Fruit fly (Drosophila melanogaster) whole organism, embryonic: ENCODE results near the gene CG1463.
A peak's percentile ranks its signal among the peaks of the same experiment; 100 is the strongest.

Experiments
- Antp ChIP-seq: fragments of 200-800 bp; sonication (Bioruptor generic); optimal IDR thresholded peaks from 3 replicates; lab custom pipeline; 2016; ENCODE audit warnings: missing biosample characterization, missing genetic modification characterization
- CG12299 ChIP-seq: fragments of 200-800 bp; sonication (Bioruptor generic); optimal IDR thresholded peaks from 2 replicates; lab custom pipeline; 2018; ENCODE audit warnings: missing biosample characterization, mild to moderate bottlenecking, missing genetic modification characterization
- CG13123 ChIP-seq: fragments of 200-800 bp; sonication (Bioruptor generic); optimal IDR thresholded peaks from 2 replicates; lab custom pipeline; 2016; ENCODE audit warnings: missing biosample characterization, missing genetic modification characterization
- CG14014 ChIP-seq: fragments of 200-800 bp; sonication (Bioruptor generic); IDR thresholded peaks from 2 replicates; pipeline ENCODE4 v1.3.6; 2022; ENCODE audit warnings: missing biosample characterization, missing genetic modification characterization
- CG14860 ChIP-seq: fragments of 200-800 bp; sonication (Bioruptor generic); IDR thresholded peaks from 3 replicates; pipeline ENCODE4 v1.3.6; 2022; ENCODE audit warnings: missing biosample characterization, missing genetic modification characterization; ENCODE audit not compliant: partially characterized antibody
- CG15514 ChIP-seq: fragments of 200-800 bp; sonication (Bioruptor generic); optimal IDR thresholded peaks from 3 replicates; lab custom pipeline; 2017; ENCODE audit warnings: missing biosample characterization, missing genetic modification characterization, mild to moderate bottlenecking, moderate library complexity, missing genetic modification reagents
- CG17359 ChIP-seq: fragments of 200-800 bp; sonication (Bioruptor generic); optimal IDR thresholded peaks from 3 replicates; lab custom pipeline; 2018; ENCODE audit warnings: missing biosample characterization, mild to moderate bottlenecking, missing genetic modification characterization, moderate library complexity
- CG17912 ChIP-seq: fragments of 200-800 bp; sonication (Bioruptor generic); optimal IDR thresholded peaks from 2 replicates; lab custom pipeline; 2018; ENCODE audit warnings: missing biosample characterization, mild to moderate bottlenecking, missing genetic modification characterization
- CG18476 ChIP-seq: fragments of 200-800 bp; sonication (Bioruptor generic); optimal IDR thresholded peaks from 2 replicates; lab custom pipeline; 2016; ENCODE audit warnings: missing biosample characterization, mild to moderate bottlenecking, missing genetic modification characterization
- CG18764 ChIP-seq: fragments of 200-800 bp; sonication (Bioruptor generic); optimal IDR thresholded peaks from 3 replicates; lab custom pipeline; 2016; ENCODE audit warnings: missing biosample characterization, missing genetic modification characterization
- CG30431 ChIP-seq: fragments of 200-800 bp; sonication (Bioruptor generic); optimal IDR thresholded peaks from 2 replicates; lab custom pipeline; 2017; ENCODE audit warnings: missing biosample characterization, missing genetic modification characterization
- CG3407 ChIP-seq: fragments of 200-800 bp; sonication (Bioruptor generic); optimal IDR thresholded peaks from 2 replicates; lab custom pipeline; 2018; ENCODE audit warnings: missing biosample characterization, mild to moderate bottlenecking, missing genetic modification characterization
- CG6254 ChIP-seq: fragments of 200-800 bp; sonication (Bioruptor generic); optimal IDR thresholded peaks from 3 replicates; lab custom pipeline; 2017; ENCODE audit warnings: mild to moderate bottlenecking, missing biosample characterization, missing genetic modification reagents, missing genetic modification characterization
- CG6813 ChIP-seq: fragments of 200-800 bp; sonication (Bioruptor generic); optimal IDR thresholded peaks from 2 replicates; lab custom pipeline; 2017; ENCODE audit warnings: missing biosample characterization, missing genetic modification characterization, mild to moderate bottlenecking, moderate library complexity, missing genetic modification reagents
- HHEX ChIP-seq: fragments of 200-800 bp; sonication (Bioruptor generic); optimal IDR thresholded peaks from 3 replicates; lab custom pipeline; 2017; ENCODE audit warnings: missing biosample characterization, mild to moderate bottlenecking, missing genetic modification characterization, missing genetic modification reagents
- HLH4C ChIP-seq: fragments of 200-800 bp; sonication (Bioruptor generic); IDR thresholded peaks from 3 replicates; pipeline ENCODE4 v1.3.6; 2022; ENCODE audit warnings: missing biosample characterization, missing genetic modification characterization; ENCODE audit not compliant: partially characterized antibody
- HLH54F ChIP-seq: fragments of 200-800 bp; sonication (Bioruptor generic); optimal IDR thresholded peaks from 3 replicates; lab custom pipeline; 2016; ENCODE audit warnings: missing biosample characterization, missing genetic modification characterization
- Hmr ChIP-seq: fragments of 200-800 bp; sonication (Bioruptor generic); optimal IDR thresholded peaks from 3 replicates; lab custom pipeline; 2017; ENCODE audit warnings: mild to moderate bottlenecking, missing biosample characterization, missing genetic modification reagents, missing genetic modification characterization
- Lim3 ChIP-seq: fragments of 200-800 bp; sonication (Bioruptor generic); IDR thresholded peaks from 2 replicates; pipeline ENCODE4 v1.3.6; 2022; ENCODE audit warnings: missing biosample characterization, missing genetic modification characterization
- Opbp ChIP-seq: fragments of 200-800 bp; sonication (Bioruptor generic); IDR thresholded peaks from 3 replicates; pipeline ENCODE4 v1.3.6; 2022; ENCODE audit warnings: missing biosample characterization, missing genetic modification characterization; ENCODE audit not compliant: partially characterized antibody
- Ptx1 ChIP-seq: fragments of 200-800 bp; sonication (Bioruptor generic); IDR thresholded peaks from 2 replicates; pipeline ENCODE4 v1.3.6; 2022; ENCODE audit warnings: missing biosample characterization, missing genetic modification characterization
- Six4 ChIP-seq: fragments of 200-800 bp; sonication (Bioruptor generic); optimal IDR thresholded peaks from 2 replicates; lab custom pipeline; 2016; ENCODE audit warnings: missing biosample characterization, missing genetic modification characterization
- Stat92E ChIP-seq, 3 experiments: fragments of >200 bp in 2 of 3; fragments of 200-800 bp in 1 of 3; sonication (Bioruptor generic) in 1 of 3; optimal IDR thresholded peaks; 2 replicates each; lab custom pipeline; 2017 to 2019; ENCODE audit warnings: missing biosample characterization in 3 of 3, missing genetic modification characterization in 3 of 3, mild to moderate bottlenecking in 1 of 3, moderate library complexity in 1 of 3
- YL-1 ChIP-seq: fragments of 200-800 bp; sonication (Bioruptor generic); optimal IDR thresholded peaks from 3 replicates; lab custom pipeline; 2017; ENCODE audit warnings: missing biosample characterization, mild to moderate bottlenecking, missing genetic modification characterization
- corto ChIP-seq: fragments of 200-800 bp; sonication (Bioruptor generic); optimal IDR thresholded peaks from 2 replicates; lab custom pipeline; 2016; ENCODE audit warnings: missing biosample characterization, mild to moderate bottlenecking, missing genetic modification characterization, moderate library complexity
- cwo ChIP-seq: fragments of 200-800 bp; sonication (Bioruptor generic); optimal IDR thresholded peaks from 3 replicates; lab custom pipeline; 2017; ENCODE audit warnings: missing biosample characterization, missing genetic modification characterization, mild to moderate bottlenecking, moderate library complexity, missing genetic modification reagents
- dan ChIP-seq: fragments of 200-800 bp; sonication (Bioruptor generic); IDR thresholded peaks from 2 replicates; pipeline ENCODE4 v1.3.6; 2022; ENCODE audit warnings: missing biosample characterization, missing genetic modification characterization
- disco-r ChIP-seq: fragments of 200-800 bp; sonication (Bioruptor generic); optimal IDR thresholded peaks from 2 replicates; lab custom pipeline; 2016; ENCODE audit warnings: missing biosample characterization, missing genetic modification characterization
- fd102C ChIP-seq: fragments of 200-800 bp; sonication (Bioruptor generic); optimal IDR thresholded peaks from 2 replicates; lab custom pipeline; 2018; ENCODE audit warnings: missing biosample characterization, mild to moderate bottlenecking, missing genetic modification characterization, moderate library complexity
- gcm ChIP-seq: fragments of 200-800 bp; sonication (Bioruptor generic); optimal IDR thresholded peaks from 2 replicates; lab custom pipeline; 2019; ENCODE audit warnings: missing biosample characterization, mild to moderate bottlenecking, missing genetic modification characterization, moderate library complexity
- gem ChIP-seq: fragments of 200-800 bp; sonication (Bioruptor generic); optimal IDR thresholded peaks from 2 replicates; lab custom pipeline; 2019; ENCODE audit warnings: missing biosample characterization, mild to moderate bottlenecking, missing genetic modification characterization, moderate library complexity
- gsb-n ChIP-seq: fragments of 200-800 bp; sonication (Bioruptor generic); optimal IDR thresholded peaks from 3 replicates; lab custom pipeline; 2018; ENCODE audit warnings: missing biosample characterization, mild to moderate bottlenecking, missing genetic modification characterization
- h ChIP-seq: fragments of >200 bp; optimal IDR thresholded peaks from 2 replicates; lab custom pipeline; 2017
- nerfin-1 ChIP-seq: fragments of 200-800 bp; sonication (Bioruptor generic); optimal IDR thresholded peaks from 3 replicates; lab custom pipeline; 2019; ENCODE audit warnings: missing biosample characterization, mild to moderate bottlenecking, missing genetic modification characterization, moderate library complexity
- nerfin-2 ChIP-seq: fragments of 200-800 bp; sonication (Bioruptor generic); IDR thresholded peaks from 2 replicates; pipeline ENCODE4 v1.3.6; 2022; ENCODE audit warnings: missing biosample characterization, missing genetic modification characterization; ENCODE audit not compliant: partially characterized antibody
- nmo ChIP-seq: fragments of 200-800 bp; sonication (Bioruptor generic); optimal IDR thresholded peaks from 2 replicates; lab custom pipeline; 2018; ENCODE audit warnings: missing biosample characterization, mild to moderate bottlenecking, missing genetic modification characterization, moderate library complexity
- nom ChIP-seq: fragments of 200-800 bp; sonication (Bioruptor generic); optimal IDR thresholded peaks from 2 replicates; lab custom pipeline; 2017; ENCODE audit warnings: missing biosample characterization, missing genetic modification characterization, mild to moderate bottlenecking, moderate library complexity, missing genetic modification reagents
- prd ChIP-seq, 3 experiments: fragments of >200 bp in 2 of 3; fragments of 200-800 bp in 1 of 3; sonication (Bioruptor generic) in 1 of 3; optimal IDR thresholded peaks in 2 of 3; IDR thresholded peaks in 1 of 3; 2 replicates in 2 of 3; 3 replicates in 1 of 3; pipeline versions ENCODE4 v1.3.6 to Lab custom; 2017 to 2022; ENCODE audit warnings: missing biosample characterization in 1 of 3, missing genetic modification characterization in 1 of 3
- pzg ChIP-seq: fragments of 200-800 bp; sonication (Bioruptor generic); optimal IDR thresholded peaks from 3 replicates; lab custom pipeline; 2018; ENCODE audit warnings: missing biosample characterization, mild to moderate bottlenecking, missing genetic modification characterization, moderate library complexity
- schlank ChIP-seq: fragments of 200-800 bp; sonication (Bioruptor generic); optimal IDR thresholded peaks from 2 replicates; lab custom pipeline; 2018; ENCODE audit warnings: missing biosample characterization, mild to moderate bottlenecking, missing genetic modification characterization
- stc ChIP-seq: fragments of 200-800 bp; sonication (Bioruptor generic); IDR thresholded peaks from 2 replicates; pipeline ENCODE4 v1.3.6; 2022; ENCODE audit warnings: missing biosample characterization, missing genetic modification characterization
- stwl ChIP-seq: fragments of 200-800 bp; sonication (Bioruptor generic); optimal IDR thresholded peaks from 3 replicates; lab custom pipeline; 2018; ENCODE audit warnings: missing biosample characterization, mild to moderate bottlenecking, missing genetic modification characterization, moderate library complexity
- twi ChIP-seq: fragments of 200-800 bp; optimal IDR thresholded peaks from 2 replicates; lab custom pipeline; 2019; ENCODE audit warnings: missing biosample characterization, mild to moderate bottlenecking, missing genetic modification characterization, moderate library complexity
- tx ChIP-seq: fragments of 200-800 bp; sonication (Bioruptor generic); optimal IDR thresholded peaks from 2 replicates; lab custom pipeline; 2016; ENCODE audit warnings: missing biosample characterization, missing genetic modification characterization
- zen ChIP-seq: fragments of 200-800 bp; sonication (Bioruptor generic); optimal IDR thresholded peaks from 3 replicates; lab custom pipeline; 2018; ENCODE audit warnings: missing biosample characterization, mild to moderate bottlenecking, missing genetic modification characterization, moderate library complexity
- zfh2 ChIP-seq: fragments of 200-800 bp; sonication (Bioruptor generic); optimal IDR thresholded peaks from 2 replicates; lab custom pipeline; 2016; ENCODE audit warnings: missing biosample characterization, missing genetic modification characterization

Gene CG1463

DNA sequence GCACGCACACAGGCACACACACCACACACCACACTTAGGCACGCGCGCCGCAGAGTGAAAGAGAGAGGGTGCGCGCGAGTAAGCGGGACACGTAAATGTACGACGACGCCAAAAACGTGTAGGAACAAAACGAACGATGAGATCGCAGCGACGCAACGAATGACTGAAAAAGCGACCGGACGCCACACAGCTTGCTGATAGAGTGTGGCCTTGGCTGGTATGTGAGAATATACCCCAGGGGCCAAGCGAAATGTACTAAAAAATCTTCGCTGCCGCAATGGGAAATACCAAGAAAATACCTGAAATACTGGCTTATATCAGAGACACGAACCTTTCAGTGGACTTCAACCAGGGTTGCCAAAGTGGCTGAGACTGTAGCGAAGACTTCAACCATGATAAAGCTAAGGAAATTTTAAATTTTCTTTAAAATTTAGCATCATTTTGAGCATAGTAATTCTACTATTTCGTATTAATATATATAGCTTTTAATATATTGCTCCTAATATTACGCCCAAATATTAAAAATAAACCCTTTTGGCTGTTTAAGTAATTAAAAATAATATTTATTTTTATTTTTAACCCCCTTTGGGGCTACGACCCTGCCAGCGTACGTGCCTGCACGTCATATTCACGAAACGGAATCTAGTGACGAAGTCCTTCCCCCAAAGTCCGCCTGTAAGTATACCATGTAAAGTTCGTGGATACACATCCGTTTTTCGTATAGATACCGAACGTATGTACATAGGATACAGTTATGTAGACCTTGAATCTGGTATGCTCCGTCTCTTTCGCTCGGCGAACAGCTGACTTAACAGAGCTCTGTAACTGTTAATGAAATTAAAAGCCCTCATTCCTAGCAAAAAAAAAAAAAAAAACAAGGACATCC is 28.2 kb downstream of the CG1463 start, which contains the start of gene Pits (continued):
- TF ChIP-seq stc (GFP tag; lab: Robert Waterston, UW) (no peak; the same call in 1 of the 2 replicates), gsb-n (tag; lab: Kevin White, UChicago) (peak; percentile 16), nmo (peak; percentile 54), HLH54F (GFP tag; lab: Kevin White, UChicago) (no peak), Six4 (GFP tag; lab: Kevin White, UChicago) (no peak), CG6813 (GFP tag; lab: Kevin White, UChicago) (peak; percentile 64), CG12299 (peak; percentile 59), CG30431 (no peak), dan (GFP tag; lab: Robert Waterston, UW) (no peak), zfh2 (GFP tag; lab: Kevin White, UChicago) (no peak), schlank (no peak), twi (peak; percentile 5), zen (tag; lab: Kevin White, UChicago) (peak; percentile 3), nerfin-2 (GFP tag; lab: Robert Waterston, UW) (no peak), CG17359 (tag; lab: Kevin White, UChicago) (peak; percentile 38), gcm (GFP tag; lab: Kevin White, UChicago) (peak; percentile 53), CG18764 (peak; percentile 11), CG6254 (peak; percentile 22), Hmr (peak; percentile 79), YL-1 (GFP tag; lab: Kevin White, UChicago) (peak; percentile 30), h (lab: Kevin White, UChicago) (no peak), corto (GFP tag; lab: Kevin White, UChicago) (no peak), nom (peak; percentile 81), CG14014 (peak; percentile 27; the same call in 1 of the 2 replicates), Stat92E (GFP tag; optimal IDR thresholded peaks at IDR 0.05; lab: Kevin White, UChicago) (peak in 1 of 3 experiments; percentile 87), CG17912 (GFP tag; lab: Kevin White, UChicago) (peak; percentile 68), prd (optimal IDR thresholded peaks at IDR 0.05; lab: Kevin White, UChicago) (no peak), prd (GFP tag; IDR thresholded peaks at IDR 0.05; lab: Robert Waterston, UW) (peak; percentile 59), Ptx1 (GFP tag; lab: Robert Waterston, UW) (peak; percentile 61), cwo (GFP tag; lab: Kevin White, UChicago) (peak; percentile 89), CG15514 (GFP tag; lab: Kevin White, UChicago) (peak; percentile 79), stwl (tag; lab: Kevin White, UChicago) (no peak), Antp (peak; percentile 52), CG14860 (no peak; the same call in 2 of the 3 replicates), pzg (GFP tag; lab: Kevin White, UChicago) (peak; percentile 97), disco-r (GFP tag; lab: Kevin White, UChicago) (no peak), nerfin-1 (tag; lab: Kevin White, UChicago) (peak; percentile 48), gem (tag; lab: Kevin White, UChicago) (peak; percentile 72), HHEX (GFP tag; lab: Kevin White, UChicago) (peak; percentile 56), CG13123 (GFP tag; lab: Kevin White, UChicago) (no peak), tx (GFP tag; lab: Kevin White, UChicago) (peak; percentile 26), Opbp (GFP tag; lab: Robert Waterston, UW) (peak; percentile 53; the same call in 2 of the 3 replicates), Lim3 (GFP tag; lab: Robert Waterston, UW) (no peak), CG18476 (peak; percentile 42), fd102C (peak; percentile 1), CG3407 (no peak), HLH4C (GFP tag; lab: Robert Waterston, UW) (peak; percentile 53; the same call in 1 of the 3 replicates)
